Worm (Caenorhabditis elegans) whole organism, L2 larva: ENCODE results near the gene fipr-6.

ENCODE experiments used
- F13H6.1 ChIP-seq: sonication (generic microtip); optimal IDR thresholded peaks from 2 replicates; lab custom pipeline; 2016; ENCODE audit warnings: missing genetic modification characterization, missing compliant biosample characterization
- alr-1 ChIP-seq: fragments of 150-350 bp; optimal IDR thresholded peaks from 2 replicates; lab custom pipeline; 2014; ENCODE audit warnings: missing biosample characterization, missing genetic modification characterization
- ama-1 ChIP-seq: fragments of 150-350 bp; optimal IDR thresholded peaks from 2 replicates; lab custom pipeline; 2018; ENCODE audit warnings: inconsistent platforms
- dmd-4 ChIP-seq: sonication (generic microtip); optimal IDR thresholded peaks from 2 replicates; lab custom pipeline; 2017; ENCODE audit warnings: missing biosample characterization, missing genetic modification characterization
- lin-39 ChIP-seq: fragments of 150-350 bp; optimal IDR thresholded peaks from 2 replicates; lab custom pipeline; 2014; ENCODE audit warnings: missing biosample characterization, missing genetic modification reagents, missing genetic modification characterization
- nhr-11 ChIP-seq: fragments of 150-350 bp; optimal IDR thresholded peaks from 2 replicates; lab custom pipeline; 2014; ENCODE audit warnings: missing biosample characterization, missing genetic modification characterization
- nhr-25 ChIP-seq: fragments of 150-350 bp; sonication (generic microtip); optimal IDR thresholded peaks from 3 replicates; lab custom pipeline; 2014; ENCODE audit warnings: missing biosample characterization, missing genetic modification characterization
- unc-62 ChIP-seq: fragments of 150-350 bp; optimal IDR thresholded peaks from 2 replicates; lab custom pipeline; 2014; ENCODE audit warnings: missing biosample characterization, missing genetic modification reagents, missing genetic modification characterization

DNA sequence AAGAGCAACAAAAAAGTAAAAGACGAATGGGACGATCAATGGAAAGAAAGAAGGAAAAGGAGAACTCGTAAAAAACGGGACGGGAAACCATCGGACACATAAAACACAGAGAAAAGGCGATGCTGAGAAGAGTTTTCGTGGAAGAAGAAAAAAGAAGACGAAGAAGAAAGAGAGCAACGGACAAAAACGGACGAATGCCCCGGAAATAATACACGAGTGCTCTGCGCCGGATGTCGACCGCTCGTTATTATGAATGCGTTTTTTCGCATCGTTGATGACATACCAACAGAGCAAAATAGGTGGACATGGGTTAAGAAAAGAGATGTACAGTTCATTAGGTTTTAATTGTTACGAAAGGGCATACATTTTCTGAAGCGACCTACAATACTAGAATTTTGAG, 44.6 kb downstream of the fipr-6 start, which contains the start of gene Y22F5A.11:
- TF ChIP-seq nhr-11 (tag; lab: Kevin White, UChicago) = no peak
- TF ChIP-seq alr-1 (tag; lab: Kevin White, UChicago) = no peak
- TF ChIP-seq unc-62 = no peak
- no peak for TF ChIP-seq lin-39 (tag; lab: Kevin White, UChicago)
- no peak for TF ChIP-seq ama-1 (lab: Kevin White, UChicago)
- no peak for TF ChIP-seq dmd-4 (tag; lab: Kevin White, UChicago)
- TF ChIP-seq F13H6.1 (tag; lab: Kevin White, UChicago) = no peak
- no peak for TF ChIP-seq nhr-25 (tag; lab: Kevin White, UChicago)
